Worm (Caenorhabditis elegans) whole organism, late embryonic: ENCODE results near the gene Y73F8A.20.

Source experiments
- ceh-9 ChIP-seq: sonication (generic microtip); optimal IDR thresholded peaks from 2 replicates; lab custom pipeline; 2016; ENCODE audit warnings: mild to moderate bottlenecking, missing genetic modification characterization, inconsistent platforms, missing compliant biosample characterization
- fkh-10 ChIP-seq: fragments of 150-350 bp; optimal IDR thresholded peaks from 2 replicates; lab custom pipeline; 2014; ENCODE audit warnings: missing biosample characterization, missing genetic modification reagents, missing genetic modification characterization
- lin-11 ChIP-seq: fragments of 200-800 bp; sonication (Bioruptor generic); optimal IDR thresholded peaks from 2 replicates; lab custom pipeline; 2018; ENCODE audit warnings: mild to moderate bottlenecking, missing genetic modification characterization, missing compliant biosample characterization
- pha-4 ChIP-seq: fragments of 150-350 bp; optimal IDR thresholded peaks from 2 replicates; lab custom pipeline; 2018; ENCODE audit warnings: missing biosample characterization, missing genetic modification reagents, missing genetic modification characterization
- sox-4 ChIP-seq: sonication (generic microtip); optimal IDR thresholded peaks from 2 replicates; lab custom pipeline; 2017; ENCODE audit warnings: mild to moderate bottlenecking, missing genetic modification characterization, inconsistent platforms, missing compliant biosample characterization
- ztf-16 ChIP-seq: sonication (generic microtip); optimal IDR thresholded peaks from 2 replicates; lab custom pipeline; 2017; ENCODE audit warnings: missing genetic modification characterization, missing compliant biosample characterization

- no peak for TF ChIP-seq fkh-10 (GFP tag; lab: Kevin White, UChicago)
- no peak for TF ChIP-seq sox-4 (tag; lab: Kevin White, UChicago)
- TF ChIP-seq lin-11 (tag; lab: Kevin White, UChicago): no peak
- TF ChIP-seq ceh-9 (tag; lab: Kevin White, UChicago): no peak
- no peak for TF ChIP-seq pha-4 (tag; lab: Kevin White, UChicago)
- TF ChIP-seq ztf-16 (tag; lab: Kevin White, UChicago): no peak
Measured at ce11 chrIV:15394544-15395125, 16.4 kb downstream of the Y73F8A.20 start.
